Worm (Caenorhabditis elegans) whole organism, mixed stage, embryonic: ENCODE results near the gene C53B7.6.
A peak's percentile ranks its signal among the peaks of the same experiment; 100 is the strongest.

Source experiments
- M03D4.4 ChIP-seq: sonication (generic microtip); optimal IDR thresholded peaks from 2 replicates; lab custom pipeline; 2017; ENCODE audit warnings: mild to moderate bottlenecking, missing genetic modification characterization, missing compliant biosample characterization
- bed-3 ChIP-seq: fragments of 200-800 bp; sonication (Bioruptor generic); optimal IDR thresholded peaks from 3 replicates; lab custom pipeline; 2018; ENCODE audit warnings: mild to moderate bottlenecking, missing genetic modification characterization, moderate library complexity, missing compliant biosample characterization
- blmp-1 ChIP-seq: fragments of 150-350 bp; optimal IDR thresholded peaks from 2 replicates; lab custom pipeline; 2014; ENCODE audit warnings: missing biosample characterization, missing genetic modification characterization
- ceh-39 ChIP-seq: fragments of 150-350 bp; optimal IDR thresholded peaks from 2 replicates; lab custom pipeline; 2014; ENCODE audit warnings: missing biosample characterization, missing genetic modification characterization
- ceh-43 ChIP-seq: fragments of 200-800 bp; sonication (Bioruptor generic); optimal IDR thresholded peaks from 2 replicates; lab custom pipeline; 2018; ENCODE audit warnings: mild to moderate bottlenecking, missing genetic modification characterization, moderate library complexity, missing compliant biosample characterization
- ceh-83 ChIP-seq: fragments of 200-800 bp; sonication (Bioruptor generic); optimal IDR thresholded peaks from 2 replicates; lab custom pipeline; 2018; ENCODE audit warnings: mild to moderate bottlenecking, missing genetic modification characterization, missing compliant biosample characterization
- ces-1 ChIP-seq: fragments of 150-350 bp; optimal IDR thresholded peaks from 2 replicates; lab custom pipeline; 2014; ENCODE audit warnings: missing biosample characterization, missing genetic modification reagents, missing genetic modification characterization
- cnd-1 ChIP-seq: fragments of 200-800 bp; sonication (Bioruptor generic); optimal IDR thresholded peaks from 2 replicates; lab custom pipeline; 2018; ENCODE audit warnings: mild to moderate bottlenecking, missing genetic modification characterization, missing compliant biosample characterization
- drap-1 ChIP-seq: fragments of 200-800 bp; sonication (Bioruptor generic); optimal IDR thresholded peaks from 3 replicates; lab custom pipeline; 2018; ENCODE audit warnings: mild to moderate bottlenecking, missing genetic modification characterization, missing compliant biosample characterization
- elt-1 ChIP-seq: sonication (generic microtip); optimal IDR thresholded peaks from 2 replicates; lab custom pipeline; 2017; ENCODE audit warnings: missing genetic modification characterization, mild to moderate bottlenecking, missing compliant biosample characterization, antibody characterized with exemption, moderate library complexity, borderline replicate concordance; ENCODE audit not compliant: insufficient read depth
- elt-3 ChIP-seq: fragments of 150-350 bp; optimal IDR thresholded peaks from 2 replicates; lab custom pipeline; 2014; ENCODE audit warnings: missing biosample characterization, missing genetic modification characterization
- flh-1 ChIP-seq: fragments of 200-800 bp; sonication (Bioruptor generic); optimal IDR thresholded peaks from 2 replicates; lab custom pipeline; 2018; ENCODE audit warnings: mild to moderate bottlenecking, missing genetic modification characterization, moderate library complexity, missing compliant biosample characterization
- ham-2 ChIP-seq: fragments of 200-800 bp; sonication (Bioruptor generic); optimal IDR thresholded peaks from 2 replicates; lab custom pipeline; 2018; ENCODE audit warnings: mild to moderate bottlenecking, missing genetic modification characterization, missing compliant biosample characterization
- hlh-1 ChIP-seq: fragments of 150-350 bp; optimal IDR thresholded peaks from 2 replicates; lab custom pipeline; 2014; ENCODE audit warnings: missing biosample characterization, missing genetic modification reagents, missing genetic modification characterization
- lin-13 ChIP-seq: fragments of 150-350 bp; optimal IDR thresholded peaks from 2 replicates; lab custom pipeline; 2014; ENCODE audit warnings: missing biosample characterization, missing genetic modification characterization
- lin-32 ChIP-seq: fragments of 200-800 bp; sonication (Bioruptor generic); optimal IDR thresholded peaks from 2 replicates; lab custom pipeline; 2018; ENCODE audit warnings: mild to moderate bottlenecking, missing genetic modification characterization, missing compliant biosample characterization
- lsy-2 ChIP-seq: fragments of 150-350 bp; optimal IDR thresholded peaks from 2 replicates; lab custom pipeline; 2014; ENCODE audit warnings: missing biosample characterization, missing genetic modification characterization
- mep-1 ChIP-seq: fragments of 150-350 bp; optimal IDR thresholded peaks from 2 replicates; lab custom pipeline; 2017; ENCODE audit warnings: missing biosample characterization, missing genetic modification reagents, missing genetic modification characterization, inconsistent platforms
- mls-2 ChIP-seq: sonication (generic microtip); optimal IDR thresholded peaks from 2 replicates; lab custom pipeline; 2016; ENCODE audit warnings: mild to moderate bottlenecking, missing genetic modification characterization, moderate library complexity, missing compliant biosample characterization
- nhr-12 ChIP-seq: fragments of 150-350 bp; optimal IDR thresholded peaks from 2 replicates; lab custom pipeline; 2014; ENCODE audit warnings: missing biosample characterization, missing genetic modification characterization
- nhr-2 ChIP-seq: fragments of 150-350 bp; optimal IDR thresholded peaks from 2 replicates; lab custom pipeline; 2014; ENCODE audit warnings: missing biosample characterization, missing genetic modification characterization
- nhr-237 ChIP-seq: fragments of 150-350 bp; optimal IDR thresholded peaks from 2 replicates; lab custom pipeline; 2014; ENCODE audit warnings: missing biosample characterization, missing genetic modification characterization
- nhr-28 ChIP-seq: fragments of 150-350 bp; optimal IDR thresholded peaks from 2 replicates; lab custom pipeline; 2014; ENCODE audit warnings: missing biosample characterization, missing genetic modification characterization
- nhr-76 ChIP-seq: sonication (generic microtip); optimal IDR thresholded peaks from 2 replicates; lab custom pipeline; 2017; ENCODE audit warnings: missing biosample characterization, missing genetic modification characterization
- pha-4 ChIP-seq: fragments of 150-350 bp; optimal IDR thresholded peaks from 2 replicates; lab custom pipeline; 2018; ENCODE audit warnings: missing biosample characterization, missing genetic modification reagents, missing genetic modification characterization
- sem-2 ChIP-seq: fragments of 200-800 bp; sonication (Bioruptor generic); optimal IDR thresholded peaks from 2 replicates; lab custom pipeline; 2018; ENCODE audit warnings: mild to moderate bottlenecking, missing genetic modification characterization, missing compliant biosample characterization
- snpc-4 ChIP-seq: fragments of 150-350 bp; optimal IDR thresholded peaks from 2 replicates; lab custom pipeline; 2014; ENCODE audit warnings: missing biosample characterization, missing genetic modification characterization
- sptf-1 ChIP-seq: sonication (generic microtip); optimal IDR thresholded peaks from 2 replicates; lab custom pipeline; 2017; ENCODE audit warnings: mild to moderate bottlenecking, missing genetic modification characterization, moderate library complexity, missing compliant biosample characterization
- tbx-8 ChIP-seq: fragments of 200-800 bp; sonication (Bioruptor generic); optimal IDR thresholded peaks from 2 replicates; lab custom pipeline; 2018; ENCODE audit warnings: mild to moderate bottlenecking, missing genetic modification characterization, moderate library complexity, missing compliant biosample characterization
- unc-120 ChIP-seq: sonication (generic microtip); optimal IDR thresholded peaks from 2 replicates; lab custom pipeline; 2017; ENCODE audit warnings: missing genetic modification characterization, missing compliant biosample characterization; ENCODE audit not compliant: poor library complexity, severe bottlenecking
- unc-39 ChIP-seq: fragments of 150-350 bp; optimal IDR thresholded peaks from 2 replicates; lab custom pipeline; 2014; ENCODE audit warnings: missing biosample characterization, missing genetic modification characterization
- unc-62 ChIP-seq: fragments of 150-350 bp; optimal IDR thresholded peaks from 2 replicates; lab custom pipeline; 2014; ENCODE audit warnings: missing biosample characterization, missing genetic modification reagents, missing genetic modification characterization
- zip-8 ChIP-seq: fragments of 150-350 bp; optimal IDR thresholded peaks from 2 replicates; lab custom pipeline; 2014; ENCODE audit warnings: missing biosample characterization, missing genetic modification characterization
- ztf-11 ChIP-seq: fragments of 150-350 bp; optimal IDR thresholded peaks from 2 replicates; lab custom pipeline; 2014; ENCODE audit warnings: missing biosample characterization, missing genetic modification characterization

C53B7.6 gene

DNA sequence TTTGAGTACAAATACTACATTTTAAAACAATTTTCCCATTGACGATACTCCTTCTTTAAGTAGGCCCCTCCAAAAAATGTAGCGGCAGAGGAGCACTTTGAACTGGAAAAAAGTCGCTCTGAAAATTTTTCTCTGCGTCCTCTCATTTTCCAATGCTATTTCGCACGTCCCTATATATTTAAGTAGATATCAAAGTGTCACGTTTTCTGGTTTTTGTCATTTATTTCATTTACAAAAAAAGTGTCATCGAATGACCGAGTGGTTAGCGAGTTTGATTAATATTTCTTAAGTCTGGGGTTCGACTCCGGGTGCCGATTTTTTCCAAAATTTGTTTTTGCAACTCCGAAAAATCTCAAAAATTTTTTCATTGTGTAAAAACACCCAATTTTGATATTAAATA, 1.7 kb downstream of the C53B7.6 start:
- TF ChIP-seq snpc-4 (tag; lab: Kevin White, UChicago) (no peak), unc-62 (GFP tag; lab: Kevin White, UChicago) (no peak), ceh-39 (tag; lab: Kevin White, UChicago) (no peak), lsy-2 (tag; lab: Kevin White, UChicago) (no peak), elt-3 (tag; lab: Kevin White, UChicago) (no peak), mls-2 (no peak), ham-2 (GFP tag; lab: Kevin White, UChicago) (no peak), nhr-76 (tag; lab: Kevin White, UChicago) (no peak), lin-13 (tag; lab: Kevin White, UChicago) (no peak), flh-1 (GFP tag; lab: Kevin White, UChicago) (no peak), ces-1 (GFP tag; lab: Kevin White, UChicago) (no peak), lin-32 (no peak), unc-120 (no peak), unc-39 (tag; lab: Kevin White, UChicago) (no peak), nhr-12 (tag; lab: Kevin White, UChicago) (no peak)
- TF ChIP-seq, all 35 proteins: peak for 0

ce11 chrX:6865839-6866238, 2.7 kb downstream of the C53B7.6 start, which contains the start of gene odr-10:
odr-10 (minus strand) TSS chrX:6865939.
- no peak for TF ChIP-seq M03D4.4 (tag; lab: Kevin White, UChicago)
- no peak for TF ChIP-seq zip-8 (tag; lab: Kevin White, UChicago)
- no peak for TF ChIP-seq hlh-1 (tag; lab: Kevin White, UChicago)
- TF ChIP-seq bed-3 (GFP tag; lab: Kevin White, UChicago): no peak
- no peak for TF ChIP-seq unc-120

DNA sequence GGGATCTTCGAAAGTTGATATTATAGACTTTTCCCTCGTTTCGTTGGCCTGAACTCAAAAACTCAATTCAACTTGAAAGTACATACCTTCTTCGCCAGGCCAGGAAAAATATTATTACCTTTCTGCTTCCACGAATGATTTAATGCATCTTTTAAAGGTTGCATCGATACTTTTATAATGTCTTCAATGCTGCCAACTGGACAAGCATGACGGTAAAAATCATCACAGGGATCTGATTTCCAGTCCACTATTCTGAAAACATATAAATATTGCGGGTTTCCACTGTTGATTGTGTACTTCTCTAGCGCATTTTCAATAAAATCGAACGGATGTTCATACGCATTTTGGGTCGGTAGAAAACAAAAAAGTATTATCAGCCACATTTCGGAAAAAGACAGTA, 5.5 kb downstream of the C53B7.6 start, which contains the start of gene nep-4:
TSS of gene nep-4 (minus strand) at position 393 of the 400 bp plus-strand sequence.
- TF ChIP-seq lin-32: no peak
- no peak for TF ChIP-seq ham-2 (GFP tag; lab: Kevin White, UChicago)
- no peak for TF ChIP-seq mls-2
- no peak for TF ChIP-seq pha-4 (tag; lab: Kevin White, UChicago)
- no peak for TF ChIP-seq snpc-4 (tag; lab: Kevin White, UChicago)
- TF ChIP-seq elt-1 (tag; lab: Kevin White, UChicago): no peak
- TF ChIP-seq flh-1 (GFP tag; lab: Kevin White, UChicago): no peak
- no peak for TF ChIP-seq ceh-43 (GFP tag; lab: Kevin White, UChicago)
- no peak for TF ChIP-seq cnd-1 (tag; lab: Kevin White, UChicago)
- TF ChIP-seq ceh-39 (tag; lab: Kevin White, UChicago): no peak
- TF ChIP-seq mep-1 (tag; lab: Kevin White, UChicago): no peak
- no peak for TF ChIP-seq sptf-1
- TF ChIP-seq unc-62 (GFP tag; lab: Kevin White, UChicago): no peak
- TF ChIP-seq lsy-2 (tag; lab: Kevin White, UChicago): no peak
- no peak for TF ChIP-seq ces-1 (GFP tag; lab: Kevin White, UChicago)
- TF ChIP-seq nhr-28 (tag; lab: Kevin White, UChicago): no peak
- no peak for TF ChIP-seq unc-39 (tag; lab: Kevin White, UChicago)

DNA sequence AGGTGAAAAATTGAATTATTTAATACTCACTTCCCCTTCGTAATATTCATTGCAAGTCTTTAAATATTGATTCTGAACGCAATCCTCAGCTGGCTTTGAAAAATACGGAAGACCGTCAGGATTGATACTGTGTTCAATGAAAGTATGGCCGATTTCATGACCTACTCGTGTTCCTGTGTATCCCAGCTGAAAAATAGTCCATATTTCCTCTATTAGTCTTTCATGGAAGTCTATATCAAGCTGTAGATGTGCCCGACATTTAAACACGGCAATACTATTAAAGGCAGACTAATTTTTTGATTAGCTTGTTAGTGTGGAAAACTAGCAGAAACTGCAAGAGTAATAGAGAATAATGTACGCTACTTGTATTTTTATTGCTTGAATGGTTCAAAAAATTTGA, 7.0 kb downstream of the C53B7.6 start:
- TF ChIP-seq lsy-2 (tag; lab: Kevin White, UChicago) (no peak), nhr-28 (tag; lab: Kevin White, UChicago) (no peak), elt-1 (tag; lab: Kevin White, UChicago) (no peak), nhr-12 (tag; lab: Kevin White, UChicago) (no peak), unc-39 (tag; lab: Kevin White, UChicago) (no peak), unc-120 (no peak), pha-4 (tag; lab: Kevin White, UChicago) (no peak), ham-2 (GFP tag; lab: Kevin White, UChicago) (no peak), nhr-2 (tag; lab: Kevin White, UChicago) (no peak)

- TF ChIP-seq sem-2 (GFP tag; lab: Kevin White, UChicago) (no peak), ces-1 (GFP tag; lab: Kevin White, UChicago) (peak; percentile 67)
Observed at ce11 chrX:6856793-6857192, 11.8 kb downstream of the C53B7.6 start.

DNA sequence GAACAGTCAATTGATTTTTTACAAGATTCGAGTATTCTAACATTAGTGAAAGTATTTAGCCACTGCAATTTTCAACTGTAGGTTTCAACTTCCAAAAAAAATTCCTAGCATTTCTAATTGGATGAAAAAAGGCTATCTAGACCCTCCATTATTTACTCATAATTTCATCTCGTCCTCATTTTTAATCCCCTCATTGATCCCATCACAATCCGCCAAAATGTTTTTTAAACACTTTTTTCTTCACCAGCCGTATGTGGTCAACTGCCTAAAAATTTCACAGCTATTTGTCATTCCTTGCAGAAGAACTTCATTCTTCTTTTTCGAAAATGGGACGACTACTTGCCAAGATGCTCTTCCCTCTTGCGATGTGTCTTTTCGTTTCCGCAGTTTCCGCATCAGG, 15.3 kb downstream of the C53B7.6 start, which contains the start of gene rig-3:
TSS of gene rig-3 (plus strand) at position 301 of the 400 bp plus-strand sequence.
- TF ChIP-seq ham-2 (GFP tag; lab: Kevin White, UChicago): no peak
- no peak for TF ChIP-seq cnd-1 (tag; lab: Kevin White, UChicago)
- TF ChIP-seq elt-3 (tag; lab: Kevin White, UChicago): no peak
- TF ChIP-seq unc-39 (tag; lab: Kevin White, UChicago): no peak
- TF ChIP-seq snpc-4 (tag; lab: Kevin White, UChicago): no peak
- TF ChIP-seq drap-1 (GFP tag; lab: Kevin White, UChicago): no peak
- TF ChIP-seq ztf-11 (tag; lab: Kevin White, UChicago): no peak
- TF ChIP-seq hlh-1 (tag; lab: Kevin White, UChicago): no peak
- no peak for TF ChIP-seq flh-1 (GFP tag; lab: Kevin White, UChicago)
- TF ChIP-seq mls-2: no peak
- no peak for TF ChIP-seq zip-8 (tag; lab: Kevin White, UChicago)
- no peak for TF ChIP-seq nhr-237 (tag; lab: Kevin White, UChicago)
- TF ChIP-seq M03D4.4 (tag; lab: Kevin White, UChicago): no peak
- no peak for TF ChIP-seq blmp-1
- no peak for TF ChIP-seq unc-120
- TF ChIP-seq ceh-83 (GFP tag; lab: Kevin White, UChicago): no peak
- no peak for TF ChIP-seq lin-32
- TF ChIP-seq tbx-8: no peak
- no peak for TF ChIP-seq nhr-28 (tag; lab: Kevin White, UChicago)
- TF ChIP-seq sem-2 (GFP tag; lab: Kevin White, UChicago): no peak
